Worm (Caenorhabditis elegans) whole organism, young adult: Measurements from ENCODE around the gene T06D8.10.

ENCODE experiments used
- C06A6.2 ChIP-seq: fragments of 200-800 bp; sonication (Bioruptor generic); conservative IDR thresholded peaks from 2 replicates; pipeline ENCODE4 v1.3.6; 2022; ENCODE audit warnings: missing genetic modification characterization, missing compliant biosample characterization
- F49E8.2 ChIP-seq: sonication (generic microtip); optimal IDR thresholded peaks from 3 replicates; lab custom pipeline; 2017; ENCODE audit warnings: missing genetic modification characterization, mild to moderate bottlenecking, missing compliant biosample characterization, antibody characterized with exemption, moderate library complexity; ENCODE audit not compliant: insufficient read depth
- ama-1 ChIP-seq, 3 experiments: fragments of 150-350 bp in 1 of 3; sonication (generic microtip) in 2 of 3; optimal IDR thresholded peaks; 2 replicates each; lab custom pipeline; 2014 to 2018; ENCODE audit warnings: missing biosample characterization in 2 of 3, missing genetic modification characterization in 2 of 3, missing genetic modification reagents in 2 of 3
- dpff-1 ChIP-seq: sonication (generic microtip); optimal IDR thresholded peaks from 2 replicates; lab custom pipeline; 2017; ENCODE audit warnings: mild to moderate bottlenecking, missing genetic modification characterization, missing compliant biosample characterization
- hlh-12 ChIP-seq: sonication (generic microtip); optimal IDR thresholded peaks from 2 replicates; lab custom pipeline; 2016; ENCODE audit warnings: missing genetic modification characterization, missing compliant biosample characterization
- lsl-1 ChIP-seq: fragments of 200-800 bp; sonication (Bioruptor generic); optimal IDR thresholded peaks from 2 replicates; lab custom pipeline; 2018; ENCODE audit warnings: mild to moderate bottlenecking, missing genetic modification characterization, moderate library complexity, missing compliant biosample characterization
- nfya-1 ChIP-seq: sonication (generic microtip); optimal IDR thresholded peaks from 2 replicates; lab custom pipeline; 2017; ENCODE audit warnings: antibody characterized with exemption, missing compliant biosample characterization, missing genetic modification characterization, borderline replicate concordance; ENCODE audit not compliant: insufficient read depth
- sdz-38 ChIP-seq: sonication (generic microtip); optimal IDR thresholded peaks from 2 replicates; lab custom pipeline; 2016; ENCODE audit warnings: missing genotype, missing genetic modification characterization, missing compliant biosample characterization
- snpc-4 ChIP-seq, 5 experiments: fragments of 150-350 bp in 1 of 5; sonication (generic microtip) in 4 of 5; optimal IDR thresholded peaks; 2 replicates each; lab custom pipeline; 2014 to 2018; ENCODE audit warnings: missing genetic modification characterization in 5 of 5, missing biosample characterization in 3 of 5, antibody characterized with exemption in 2 of 5, mild to moderate bottlenecking in 2 of 5, missing compliant biosample characterization in 2 of 5, missing genotype in 2 of 5, moderate library complexity in 2 of 5, missing genetic modification reagents in 1 of 5

ce11 chrII:11288148-11288547, 40.8 kb upstream of the T06D8.10 start:
- TF ChIP-seq sdz-38 (tag; lab: Kevin White, UChicago), result no peak
- no peak for TF ChIP-seq dpff-1 (tag; lab: Kevin White, UChicago)
- no peak for TF ChIP-seq snpc-4 (GFP tag; optimal IDR thresholded peaks at IDR 0.05; lab: Kevin White, UChicago)
- TF ChIP-seq snpc-4 (tag; optimal IDR thresholded peaks at IDR 0.05; lab: Kevin White, UChicago), result no peak
- no peak for TF ChIP-seq F49E8.2 (tag; lab: Kevin White, UChicago)
- no peak for TF ChIP-seq nfya-1
- TF ChIP-seq ama-1 (optimal IDR thresholded peaks at IDR 0.05; lab: Kevin White, UChicago), result no peak
- TF ChIP-seq ama-1 (GFP tag; optimal IDR thresholded peaks at IDR 0.05; lab: Kevin White, UChicago), result no peak
- TF ChIP-seq lsl-1 (GFP tag; lab: Kevin White, UChicago), result no peak
- no peak for TF ChIP-seq C06A6.2
- TF ChIP-seq hlh-12 (tag; lab: Kevin White, UChicago), result no peak
